Fruit fly (Drosophila melanogaster): ENCODE results near the gene Jhbp15.
A peak's percentile ranks its signal among the peaks of the same experiment; 100 is the strongest.

The Jhbp15 gene

dm6 chr3R:21097631-21098117 is 46.9 kb upstream of the Jhbp15 start, which contains the start of gene RhoGAP93B (continued):
- no peak for TF ChIP-seq CG13894 (tag; optimal IDR thresholded peaks at IDR 0.05)
- TF ChIP-seq lmd (GFP tag; IDR thresholded peaks at IDR 0.05), result peak; percentile 87
- peak; percentile 60 for TF ChIP-seq maf-S (GFP tag; optimal IDR thresholded peaks at IDR 0.05)
- peak; percentile 85 for TF ChIP-seq zfh1 (GFP tag; IDR thresholded peaks at IDR 0.05)
- TF ChIP-seq Mes4 (GFP tag; optimal IDR thresholded peaks at IDR 0.05), result peak; percentile 81
- TF ChIP-seq zen (tag; optimal IDR thresholded peaks at IDR 0.05), result peak; percentile 86
- peak; percentile 100 for TF ChIP-seq vnd (GFP tag; IDR thresholded peaks at IDR 0.05; ENCODE audit: partially characterized antibody)
- TF ChIP-seq pnt (GFP tag; optimal IDR thresholded peaks at IDR 0.05), result peak; percentile 74
- peak; percentile 84 for TF ChIP-seq emc (GFP tag; optimal IDR thresholded peaks at IDR 0.05)
- TF ChIP-seq gfzf (GFP tag; optimal IDR thresholded peaks at IDR 0.05), result peak; percentile 83
- peak; percentile 49 for TF ChIP-seq CG17802 (tag; optimal IDR thresholded peaks at IDR 0.05)
- peak; percentile 85 for TF ChIP-seq caup (GFP tag; optimal IDR thresholded peaks at IDR 0.05; ENCODE audit: severe bottlenecking)
- peak in 1 of 2 experiments; percentile 59 for TF ChIP-seq insv (GFP tag; optimal IDR thresholded peaks at IDR 0.05)
- TF ChIP-seq CG15073 (GFP tag; optimal IDR thresholded peaks at IDR 0.05), result no peak
- TF ChIP-seq CG18764 (GFP tag; optimal IDR thresholded peaks at IDR 0.05), result peak; percentile 63
- peak; percentile 92 for TF ChIP-seq Dad (GFP tag; optimal IDR thresholded peaks at IDR 0.05)
- TF ChIP-seq CG15269 (tag; optimal IDR thresholded peaks at IDR 0.05), result no peak
- peak; percentile 59 for TF ChIP-seq CG15479 (GFP tag; optimal IDR thresholded peaks at IDR 0.05)
- TF ChIP-seq bigmax (GFP tag; optimal IDR thresholded peaks at IDR 0.05), result no peak
- TF ChIP-seq Adf1 (GFP tag; IDR thresholded peaks at IDR 0.05), result peak; percentile 73
- peak; percentile 84 for TF ChIP-seq E2f2 (GFP tag; IDR thresholded peaks at IDR 0.05)
- peak; percentile 58 for TF ChIP-seq CG18619 (GFP tag; optimal IDR thresholded peaks at IDR 0.05)
- peak; percentile 79 for TF ChIP-seq Hmr (GFP tag; optimal IDR thresholded peaks at IDR 0.05)
- TF ChIP-seq CG1024 (GFP tag; IDR thresholded peaks at IDR 0.05), result peak; percentile 84
- peak; percentile 91 for TF ChIP-seq lab (GFP tag; optimal IDR thresholded peaks at IDR 0.05)
- TF ChIP-seq Gug (GFP tag; IDR thresholded peaks at IDR 0.05), result peak; percentile 96
- no peak for TF ChIP-seq fru (optimal IDR thresholded peaks at IDR 0.05)
- peak; percentile 69 for TF ChIP-seq NC2α (GFP tag; optimal IDR thresholded peaks at IDR 0.05)
- 0 out of 2 replicates have a peak, but pooled peaks have one; percentile 28 for TF ChIP-seq Gsc (GFP tag; IDR thresholded peaks at IDR 0.05)
- peak; percentile 67 for TF ChIP-seq Dek (tag; optimal IDR thresholded peaks at IDR 0.05)
- TF ChIP-seq pum (GFP tag; optimal IDR thresholded peaks at IDR 0.05), result peak; percentile 84
- TF ChIP-seq btn (GFP tag; optimal IDR thresholded peaks at IDR 0.05), result peak; percentile 86
- TF ChIP-seq Doc3 (GFP tag; IDR thresholded peaks at IDR 0.05; ENCODE audit: partially characterized antibody), result peak; percentile 100
- peak; percentile 84 for TF ChIP-seq Xbp1 (GFP tag; optimal IDR thresholded peaks at IDR 0.05)
- TF ChIP-seq chinmo (GFP tag; IDR thresholded peaks at IDR 0.05; ENCODE audit: partially characterized antibody), result peak; percentile 100
- peak; percentile 81 for TF ChIP-seq CG14050 (GFP tag; IDR thresholded peaks at IDR 0.05)
- TF ChIP-seq Mrtf (GFP tag; IDR thresholded peaks at IDR 0.05), result peak; percentile 85
- peak; percentile 74 for TF ChIP-seq CG3281 (GFP tag; optimal IDR thresholded peaks at IDR 0.05)
- peak; percentile 76 for TF ChIP-seq CG8290 (GFP tag; optimal IDR thresholded peaks at IDR 0.05)
- peak in 1 of 2 experiments; percentile 13 for TF ChIP-seq CG8290 (tag; optimal IDR thresholded peaks at IDR 0.05)
- peak; percentile 82 for TF ChIP-seq CG10654 (GFP tag; optimal IDR thresholded peaks at IDR 0.05)
- TF ChIP-seq ftz-f1 (GFP tag; optimal IDR thresholded peaks at IDR 0.05), result peak; percentile 64
- TF ChIP-seq Bteb2 (GFP tag; optimal IDR thresholded peaks at IDR 0.05), result peak; percentile 60
- TF ChIP-seq NfI (GFP tag; optimal IDR thresholded peaks at IDR 0.05), result peak; percentile 74
- TF ChIP-seq CG17186 (GFP tag; optimal IDR thresholded peaks at IDR 0.05), result peak; percentile 91
- TF ChIP-seq CG9876 (GFP tag; optimal IDR thresholded peaks at IDR 0.05), result peak; percentile 85
- TF ChIP-seq Side (GFP tag; optimal IDR thresholded peaks at IDR 0.05), result peak; percentile 78
- peak; percentile 90 for TF ChIP-seq H15 (GFP tag; IDR thresholded peaks at IDR 0.05)
- TF ChIP-seq CG1602 (GFP tag; optimal IDR thresholded peaks at IDR 0.05), result peak; percentile 74
- TF ChIP-seq kay (GFP tag; optimal IDR thresholded peaks at IDR 0.05), result peak; percentile 64
- TF ChIP-seq Mad (GFP tag; optimal IDR thresholded peaks at IDR 0.05), result peak; percentile 85

Data from whole organism, embryonic.